Fruit fly (Drosophila melanogaster) whole organism, embryonic: ENCODE measurements around the gene CG15330.
A peak's percentile ranks its signal among the peaks of the same experiment; 100 is the strongest.

ENCODE experiments used
- Atf-2 ChIP-seq: fragments of 200-800 bp; sonication (Bioruptor generic); optimal IDR thresholded peaks from 2 replicates; lab custom pipeline; 2016; ENCODE audit warnings: missing biosample characterization, missing genetic modification characterization
- BEAF-32 ChIP-seq: fragments of 200-800 bp; sonication (Bioruptor generic); optimal IDR thresholded peaks from 3 replicates; lab custom pipeline; 2017; ENCODE audit warnings: missing biosample characterization, missing genetic modification characterization, mild to moderate bottlenecking, moderate library complexity, missing genetic modification reagents
- Blimp-1 ChIP-seq: fragments of 200-800 bp; sonication (Bioruptor generic); optimal IDR thresholded peaks from 3 replicates; lab custom pipeline; 2018; ENCODE audit warnings: missing biosample characterization, missing genetic modification characterization, mild to moderate bottlenecking, moderate library complexity, missing genetic modification reagents
- CG10565 ChIP-seq: fragments of 200-800 bp; sonication (Bioruptor generic); optimal IDR thresholded peaks from 3 replicates; lab custom pipeline; 2016; ENCODE audit warnings: missing biosample characterization, mild to moderate bottlenecking, missing genetic modification characterization
- CG10654 ChIP-seq: fragments of 200-800 bp; sonication (Bioruptor generic); optimal IDR thresholded peaks from 2 replicates; lab custom pipeline; 2016; ENCODE audit warnings: missing biosample characterization, missing genetic modification characterization
- CG11560 ChIP-seq: fragments of 200-800 bp; sonication (Bioruptor generic); IDR thresholded peaks from 3 replicates; pipeline ENCODE4 v1.3.6; 2022; ENCODE audit warnings: missing biosample characterization, missing genetic modification characterization
- CG11696 ChIP-seq: fragments of 200-800 bp; sonication (Bioruptor generic); IDR thresholded peaks from 2 replicates; pipeline ENCODE4 v1.3.6; 2022; ENCODE audit warnings: missing biosample characterization, missing genetic modification characterization
- CG1233 ChIP-seq: fragments of 200-800 bp; sonication (Bioruptor generic); optimal IDR thresholded peaks from 4 replicates; lab custom pipeline; 2018; ENCODE audit warnings: missing biosample characterization, mild to moderate bottlenecking, missing genetic modification characterization
- CG12744 ChIP-seq: fragments of 200-800 bp; sonication (Bioruptor generic); optimal IDR thresholded peaks from 2 replicates; lab custom pipeline; 2016; ENCODE audit warnings: missing biosample characterization, missing genetic modification characterization
- CG12942 ChIP-seq: fragments of 200-800 bp; sonication (Bioruptor generic); optimal IDR thresholded peaks from 3 replicates; lab custom pipeline; 2016; ENCODE audit warnings: missing biosample characterization, missing genetic modification characterization
- CG13123 ChIP-seq: fragments of 200-800 bp; sonication (Bioruptor generic); optimal IDR thresholded peaks from 2 replicates; lab custom pipeline; 2016; ENCODE audit warnings: missing biosample characterization, missing genetic modification characterization
- CG13775 ChIP-seq: fragments of 200-800 bp; sonication (Bioruptor generic); optimal IDR thresholded peaks from 3 replicates; lab custom pipeline; 2017; ENCODE audit warnings: missing biosample characterization, mild to moderate bottlenecking, missing genetic modification characterization
- CG14710 ChIP-seq: fragments of 200-800 bp; sonication (Bioruptor generic); optimal IDR thresholded peaks from 3 replicates; lab custom pipeline; 2019; ENCODE audit warnings: missing biosample characterization, mild to moderate bottlenecking, missing genetic modification characterization, moderate library complexity
- CG1647 ChIP-seq: fragments of 200-800 bp; sonication (Bioruptor generic); optimal IDR thresholded peaks from 3 replicates; lab custom pipeline; 2016; ENCODE audit warnings: missing biosample characterization, missing genetic modification characterization
- CG16815 ChIP-seq: fragments of 200-800 bp; sonication (Bioruptor generic); optimal IDR thresholded peaks from 3 replicates; lab custom pipeline; 2017; ENCODE audit warnings: missing biosample characterization, mild to moderate bottlenecking, missing genetic modification characterization
- CG2712 ChIP-seq: fragments of 200-800 bp; optimal IDR thresholded peaks from 3 replicates; lab custom pipeline; 2019; ENCODE audit warnings: missing biosample characterization, mild to moderate bottlenecking, missing genetic modification characterization, moderate library complexity
- CG3847 ChIP-seq: fragments of 200-800 bp; sonication (Bioruptor generic); IDR thresholded peaks from 2 replicates; pipeline ENCODE4 v1.3.6; 2022; ENCODE audit warnings: missing biosample characterization, missing genetic modification characterization
- CG6683 ChIP-seq: fragments of 200-800 bp; sonication (Bioruptor generic); optimal IDR thresholded peaks from 2 replicates; lab custom pipeline; 2017; ENCODE audit warnings: missing biosample characterization, mild to moderate bottlenecking, missing genetic modification characterization, missing genetic modification reagents
- CG6765 ChIP-seq: fragments of 200-800 bp; sonication (Bioruptor generic); optimal IDR thresholded peaks from 3 replicates; lab custom pipeline; 2017; ENCODE audit warnings: missing biosample characterization, mild to moderate bottlenecking, missing genetic modification characterization
- CG6854 ChIP-seq: fragments of 200-800 bp; sonication (Bioruptor generic); optimal IDR thresholded peaks from 3 replicates; lab custom pipeline; 2017; ENCODE audit warnings: missing biosample characterization, mild to moderate bottlenecking, missing genetic modification characterization
- CG7928 ChIP-seq: fragments of 200-800 bp; sonication (Bioruptor generic); optimal IDR thresholded peaks from 2 replicates; lab custom pipeline; 2017; ENCODE audit warnings: missing biosample characterization, mild to moderate bottlenecking, missing genetic modification characterization
- CG7963 ChIP-seq: fragments of 200-800 bp; sonication (Bioruptor generic); IDR thresholded peaks from 3 replicates; pipeline ENCODE4 v1.3.6; 2022; ENCODE audit warnings: missing biosample characterization, missing genetic modification characterization; ENCODE audit not compliant: partially characterized antibody
- CG8765 ChIP-seq: fragments of 200-800 bp; sonication (Bioruptor generic); IDR thresholded peaks from 2 replicates; pipeline ENCODE4 v1.3.6; 2022; ENCODE audit warnings: missing biosample characterization, missing genetic modification characterization
- CG9817 ChIP-seq: fragments of 200-800 bp; sonication (Bioruptor generic); optimal IDR thresholded peaks from 2 replicates; lab custom pipeline; 2018; ENCODE audit warnings: missing biosample characterization, mild to moderate bottlenecking, missing genetic modification characterization, moderate library complexity
- Fer2 ChIP-seq: fragments of 200-800 bp; sonication (Bioruptor generic); optimal IDR thresholded peaks from 2 replicates; lab custom pipeline; 2018; ENCODE audit warnings: missing biosample characterization, mild to moderate bottlenecking, missing genetic modification characterization, moderate library complexity
- HmgZ ChIP-seq: fragments of 200-800 bp; sonication (Bioruptor generic); optimal IDR thresholded peaks from 2 replicates; lab custom pipeline; 2018; ENCODE audit warnings: missing biosample characterization, mild to moderate bottlenecking, missing genetic modification characterization
- Hr78 ChIP-seq, 2 experiments: fragments of 200-800 bp in 1 of 2; fragments of >200 bp in 1 of 2; sonication (Bioruptor generic) in 1 of 2; optimal IDR thresholded peaks; 2 replicates each; lab custom pipeline; 2017 to 2019; ENCODE audit warnings: missing biosample characterization in 2 of 2, missing genetic modification characterization in 2 of 2, mild to moderate bottlenecking in 1 of 2, moderate library complexity in 1 of 2
- Lim3 ChIP-seq: fragments of 200-800 bp; sonication (Bioruptor generic); IDR thresholded peaks from 2 replicates; pipeline ENCODE4 v1.3.6; 2022; ENCODE audit warnings: missing biosample characterization, missing genetic modification characterization
- Mad ChIP-seq: fragments of 200-800 bp; sonication (Bioruptor generic); optimal IDR thresholded peaks from 2 replicates; lab custom pipeline; 2016; ENCODE audit warnings: missing biosample characterization, missing genetic modification characterization
- NK7.1 ChIP-seq: fragments of 200-800 bp; sonication (Bioruptor generic); optimal IDR thresholded peaks from 3 replicates; lab custom pipeline; 2016; ENCODE audit warnings: missing biosample characterization, missing genetic modification characterization
- NfI ChIP-seq: fragments of 200-800 bp; sonication (Bioruptor generic); optimal IDR thresholded peaks from 3 replicates; lab custom pipeline; 2018; ENCODE audit warnings: missing biosample characterization, mild to moderate bottlenecking, missing genetic modification characterization, moderate library complexity
- Sry-δ ChIP-seq: fragments of 200-800 bp; sonication (Bioruptor generic); optimal IDR thresholded peaks from 2 replicates; lab custom pipeline; 2016; ENCODE audit warnings: missing biosample characterization, missing genetic modification characterization
- Trl ChIP-seq, 3 experiments: fragments of >200 bp in 2 of 3; fragments of 200-800 bp in 1 of 3; sonication (Bioruptor generic) in 1 of 3; optimal IDR thresholded peaks; 2 replicates in 1 of 3; 3 replicates in 2 of 3; lab custom pipeline; 2016 to 2017; ENCODE audit warnings: missing biosample characterization in 1 of 3, missing genetic modification characterization in 1 of 3
- ase ChIP-seq: fragments of 200-800 bp; sonication (Bioruptor generic); IDR thresholded peaks from 3 replicates; pipeline ENCODE4 v1.3.6; 2022; ENCODE audit warnings: missing biosample characterization, missing genetic modification characterization
- ato ChIP-seq: fragments of 200-800 bp; sonication (Bioruptor generic); IDR thresholded peaks from 2 replicates; pipeline ENCODE4 v1.3.6; 2022; ENCODE audit warnings: missing biosample characterization, missing genetic modification characterization; ENCODE audit not compliant: partially characterized antibody
- br ChIP-seq: fragments of >200 bp; optimal IDR thresholded peaks from 2 replicates; lab custom pipeline; 2017
- btn ChIP-seq: fragments of 200-800 bp; sonication (Bioruptor generic); optimal IDR thresholded peaks from 2 replicates; lab custom pipeline; 2016; ENCODE audit warnings: missing biosample characterization, missing genetic modification characterization
- dmrt99B ChIP-seq: fragments of 200-800 bp; sonication (Bioruptor generic); optimal IDR thresholded peaks from 2 replicates; lab custom pipeline; 2018; ENCODE audit warnings: missing biosample characterization, mild to moderate bottlenecking, missing genetic modification characterization, moderate library complexity
- jing ChIP-seq: fragments of 200-800 bp; sonication (Bioruptor generic); optimal IDR thresholded peaks from 2 replicates; lab custom pipeline; 2018; ENCODE audit warnings: missing biosample characterization, mild to moderate bottlenecking, missing genetic modification characterization
- klu ChIP-seq: fragments of 200-800 bp; sonication (Bioruptor generic); IDR thresholded peaks from 2 replicates; pipeline ENCODE4 v1.3.6; 2022; ENCODE audit warnings: missing biosample characterization, missing genetic modification characterization
- nerfin-2 ChIP-seq: fragments of 200-800 bp; sonication (Bioruptor generic); IDR thresholded peaks from 2 replicates; pipeline ENCODE4 v1.3.6; 2022; ENCODE audit warnings: missing biosample characterization, missing genetic modification characterization; ENCODE audit not compliant: partially characterized antibody
- p53 ChIP-seq: fragments of 200-800 bp; sonication (Bioruptor generic); optimal IDR thresholded peaks from 2 replicates; lab custom pipeline; 2016; ENCODE audit warnings: missing biosample characterization, missing genetic modification characterization
- pita ChIP-seq: fragments of 200-800 bp; sonication (Bioruptor generic); optimal IDR thresholded peaks from 2 replicates; lab custom pipeline; 2017; ENCODE audit warnings: missing biosample characterization, mild to moderate bottlenecking, missing genetic modification characterization
- psq ChIP-seq: fragments of 200-800 bp; sonication (Bioruptor generic); optimal IDR thresholded peaks from 2 replicates; lab custom pipeline; 2017; ENCODE audit warnings: missing biosample characterization, missing genetic modification characterization
- pzg ChIP-seq: fragments of 200-800 bp; sonication (Bioruptor generic); optimal IDR thresholded peaks from 3 replicates; lab custom pipeline; 2018; ENCODE audit warnings: missing biosample characterization, mild to moderate bottlenecking, missing genetic modification characterization, moderate library complexity
- ro ChIP-seq: fragments of 200-800 bp; sonication (Bioruptor generic); IDR thresholded peaks from 2 replicates; pipeline ENCODE4 v1.3.6; 2022; ENCODE audit warnings: missing biosample characterization, missing genetic modification characterization
- schlank ChIP-seq: fragments of 200-800 bp; sonication (Bioruptor generic); optimal IDR thresholded peaks from 2 replicates; lab custom pipeline; 2018; ENCODE audit warnings: missing biosample characterization, mild to moderate bottlenecking, missing genetic modification characterization
- sd ChIP-seq: fragments of 200-800 bp; sonication (Bioruptor generic); optimal IDR thresholded peaks from 3 replicates; lab custom pipeline; 2018; ENCODE audit warnings: missing biosample characterization, mild to moderate bottlenecking, missing genetic modification characterization, moderate library complexity
- shn ChIP-seq: fragments of 200-800 bp; sonication (Bioruptor generic); optimal IDR thresholded peaks from 3 replicates; lab custom pipeline; 2016; ENCODE audit warnings: missing biosample characterization, missing genetic modification characterization
- zen2 ChIP-seq: fragments of 200-800 bp; sonication (Bioruptor generic); IDR thresholded peaks from 3 replicates; pipeline ENCODE4 v1.3.6; 2022; ENCODE audit warnings: missing biosample characterization, missing genetic modification characterization; ENCODE audit not compliant: partially characterized antibody

CG15330 gene

dm6 chrX:7911983-7912630 lies 43.8 kb upstream of the CG15330 start, which contains the start of gene snz (continued):
- TF ChIP-seq Lim3 (GFP tag; lab: Robert Waterston, UW) (no peak), CG12744 (GFP tag; lab: Kevin White, UChicago) (no peak), CG7928 (GFP tag; lab: Kevin White, UChicago) (no peak), nerfin-2 (GFP tag; lab: Robert Waterston, UW) (peak; percentile 65), klu (GFP tag; lab: Robert Waterston, UW) (no peak), CG7963 (GFP tag; lab: Robert Waterston, UW) (peak; percentile 58; the same call in 1 of the 3 replicates), Blimp-1 (GFP tag; lab: Kevin White, UChicago) (no peak), Sry-δ (peak; percentile 74), Hr78 (GFP tag; optimal IDR thresholded peaks at IDR 0.05; lab: Kevin White, UChicago) (no peak), schlank (no peak), CG1647 (GFP tag; lab: Kevin White, UChicago) (no peak), CG2712 (tag; lab: Kevin White, UChicago) (peak; percentile 44), CG13123 (GFP tag; lab: Kevin White, UChicago) (no peak), NK7.1 (no peak), CG3847 (GFP tag; lab: Robert Waterston, UW) (no peak), pzg (GFP tag; lab: Kevin White, UChicago) (peak; percentile 57), Mad (GFP tag; lab: Kevin White, UChicago) (no peak), BEAF-32 (peak; percentile 73), CG12942 (GFP tag; lab: Kevin White, UChicago) (no peak), CG16815 (GFP tag; lab: Kevin White, UChicago) (no peak), psq (GFP tag; lab: Kevin White, UChicago) (no peak), CG11696 (GFP tag; lab: Robert Waterston, UW) (no peak), ase (GFP tag; lab: Robert Waterston, UW) (no peak), CG10654 (no peak), CG11560 (tag; lab: Robert Waterston, UW) (no peak), CG6765 (no peak), ato (GFP tag; lab: Robert Waterston, UW) (peak; percentile 50; the same call in 1 of the 2 replicates), CG8765 (GFP tag; lab: Robert Waterston, UW) (no peak), NfI (GFP tag; lab: Kevin White, UChicago) (no peak), CG9817 (tag; lab: Kevin White, UChicago) (no peak), sd (tag; lab: Kevin White, UChicago) (no peak), btn (GFP tag; lab: Kevin White, UChicago) (no peak), dmrt99B (tag; lab: Kevin White, UChicago) (no peak), jing (GFP tag; lab: Kevin White, UChicago) (no peak), CG6854 (GFP tag; lab: Kevin White, UChicago) (no peak), ro (GFP tag; lab: Robert Waterston, UW) (no peak), CG6683 (GFP tag; lab: Kevin White, UChicago) (no peak), zen2 (GFP tag; lab: Robert Waterston, UW) (peak; percentile 68; the same call in 2 of the 3 replicates), CG14710 (tag; lab: Kevin White, UChicago) (peak; percentile 15), CG13775 (GFP tag; lab: Kevin White, UChicago) (no peak), p53 (no peak), CG10565 (GFP tag; lab: Kevin White, UChicago) (no peak), shn (GFP tag; lab: Kevin White, UChicago) (no peak), CG1233 (GFP tag; lab: Kevin White, UChicago) (no peak), br (lab: Kevin White, UChicago) (no peak), HmgZ (tag; lab: Kevin White, UChicago) (peak; percentile 54), Atf-2 (GFP tag; lab: Kevin White, UChicago) (no peak), Trl (optimal IDR thresholded peaks at IDR 0.05; lab: Kevin White, UChicago) (no peak), Trl (GFP tag; optimal IDR thresholded peaks at IDR 0.05; lab: Kevin White, UChicago) (no peak), pita (no peak), Fer2 (no peak)
